Worm (Caenorhabditis elegans) whole organism, midembryonic: ENCODE data around the gene sra-34.

Experiments
- T22C8.4 ChIP-seq: fragments of 200-800 bp; sonication (Bioruptor generic); IDR thresholded peaks from 2 replicates; pipeline ENCODE4 v1.3.6; 2022; ENCODE audit warnings: missing genetic modification characterization, missing compliant biosample characterization
- cog-1 ChIP-seq: sonication (generic microtip); optimal IDR thresholded peaks from 2 replicates; lab custom pipeline; 2016; ENCODE audit warnings: missing genetic modification characterization, missing compliant biosample characterization
- flt-1 ChIP-seq: fragments of 200-800 bp; sonication (Bioruptor generic); IDR thresholded peaks from 2 replicates; pipeline ENCODE4 v1.3.6; 2022; ENCODE audit warnings: missing genetic modification characterization, missing compliant biosample characterization
- klf-2 ChIP-seq: fragments of 200-800 bp; sonication (Bioruptor generic); conservative IDR thresholded peaks from 2 replicates; pipeline ENCODE4 v1.3.6; 2022; ENCODE audit warnings: missing genetic modification reagents, missing genetic modification characterization, missing compliant biosample characterization
- med-1 ChIP-seq: sonication (generic microtip); optimal IDR thresholded peaks from 2 replicates; lab custom pipeline; 2017; ENCODE audit warnings: missing genetic modification characterization, mild to moderate bottlenecking, missing compliant biosample characterization, antibody characterized with exemption, missing genetic modification reagents; ENCODE audit not compliant: insufficient read depth
- ref-1 ChIP-seq: fragments of 200-800 bp; sonication (Bioruptor generic); conservative IDR thresholded peaks from 2 replicates; pipeline ENCODE4 v1.3.6; 2022; ENCODE audit warnings: missing genetic modification reagents, missing genetic modification characterization, missing compliant biosample characterization
- tab-1 ChIP-seq: fragments of 200-800 bp; sonication (Bioruptor generic); IDR thresholded peaks from 2 replicates; pipeline ENCODE4 v1.3.6; 2022; ENCODE audit warnings: missing genetic modification characterization, missing compliant biosample characterization
- ztf-23 ChIP-seq: fragments of 200-800 bp; sonication (Bioruptor generic); IDR thresholded peaks from 2 replicates; pipeline ENCODE4 v1.3.6; 2022; ENCODE audit warnings: missing genetic modification reagents, missing genetic modification characterization, missing compliant biosample characterization
- ztf-29 ChIP-seq: fragments of 200-800 bp; sonication (Bioruptor generic); IDR thresholded peaks from 2 replicates; pipeline ENCODE4 v1.3.6; 2022; ENCODE audit warnings: missing genetic modification reagents, missing genetic modification characterization, missing compliant biosample characterization

Gene sra-34

ce11 chrII:4523122-4523672 lies 20.3 kb downstream of the sra-34 start, which contains the start of the genes B0304.4 and B0304.2:
B0304.4 (minus strand) TSS chrII:4523222.
B0304.2 (plus strand) TSS chrII:4523622.
- TF ChIP-seq T22C8.4 (GFP tag; lab: Robert Waterston, UW) (no peak), med-1 (GFP tag; lab: Kevin White, UChicago) (no peak), ztf-23 (GFP tag; lab: Robert Waterston, UW) (no peak), tab-1 (GFP tag; lab: Robert Waterston, UW) (no peak), ref-1 (GFP tag; lab: Robert Waterston, UW) (no peak), cog-1 (no peak), klf-2 (no peak), ztf-29 (no peak), flt-1 (GFP tag; lab: Robert Waterston, UW) (no peak)

ce11 chrII:4519976-4520594 lies 23.4 kb downstream of the sra-34 start:
- TF ChIP-seq cog-1 = no peak
- TF ChIP-seq tab-1 (GFP tag; lab: Robert Waterston, UW) = no peak
- no peak for TF ChIP-seq ztf-29
- no peak for TF ChIP-seq flt-1 (GFP tag; lab: Robert Waterston, UW)
- TF ChIP-seq klf-2 = no peak
- no peak for TF ChIP-seq ref-1 (GFP tag; lab: Robert Waterston, UW)
- no peak for TF ChIP-seq med-1 (GFP tag; lab: Kevin White, UChicago)
- no peak for TF ChIP-seq T22C8.4 (GFP tag; lab: Robert Waterston, UW)
- TF ChIP-seq ztf-23 (GFP tag; lab: Robert Waterston, UW) = no peak

- TF ChIP-seq ztf-23 (GFP tag; lab: Robert Waterston, UW) (no peak), flt-1 (GFP tag; lab: Robert Waterston, UW) (0 out of 2 replicates have a peak, but pooled peaks have one; percentile 16)
Observed at ce11 chrII:4518300-4518907, 25.1 kb downstream of the sra-34 start, which contains the start of gene hlh-1. hlh-1 (plus strand) TSS chrII:4518574.

- TF ChIP-seq klf-2 (no peak), med-1 (GFP tag; lab: Kevin White, UChicago) (no peak), T22C8.4 (GFP tag; lab: Robert Waterston, UW) (no peak), flt-1 (GFP tag; lab: Robert Waterston, UW) (no peak), cog-1 (no peak), tab-1 (GFP tag; lab: Robert Waterston, UW) (no peak), ztf-29 (no peak), ztf-23 (GFP tag; lab: Robert Waterston, UW) (no peak), ref-1 (GFP tag; lab: Robert Waterston, UW) (no peak)
Observed at ce11 chrII:4517254-4517653, 26.2 kb downstream of the sra-34 start.

ce11 chrII:4516291-4516690 lies 27.2 kb downstream of the sra-34 start:
- TF ChIP-seq ztf-29 (no peak), flt-1 (GFP tag; lab: Robert Waterston, UW) (0 out of 2 replicates have a peak, but pooled peaks have one; percentile 13)

ce11 chrII:4511911-4512310 lies 31.6 kb downstream of the sra-34 start, which contains the start of gene cyp-23A1:
cyp-23A1 (plus strand) TSS chrII:4512211.
- TF ChIP-seq ztf-29 = no peak
- no peak for TF ChIP-seq tab-1 (GFP tag; lab: Robert Waterston, UW)
- no peak for TF ChIP-seq ztf-23 (GFP tag; lab: Robert Waterston, UW)
- no peak for TF ChIP-seq T22C8.4 (GFP tag; lab: Robert Waterston, UW)
- TF ChIP-seq med-1 (GFP tag; lab: Kevin White, UChicago) = no peak
- no peak for TF ChIP-seq ref-1 (GFP tag; lab: Robert Waterston, UW)
- TF ChIP-seq flt-1 (GFP tag; lab: Robert Waterston, UW) = no peak
- TF ChIP-seq cog-1 = no peak
- TF ChIP-seq klf-2 = no peak

- TF ChIP-seq ztf-23 (GFP tag; lab: Robert Waterston, UW) (no peak), flt-1 (GFP tag; lab: Robert Waterston, UW) (no peak)
Observed at ce11 chrII:4510684-4511083, 32.8 kb downstream of the sra-34 start.

- TF ChIP-seq cog-1 (no peak), T22C8.4 (GFP tag; lab: Robert Waterston, UW) (no peak), med-1 (GFP tag; lab: Kevin White, UChicago) (no peak), ztf-29 (no peak), ztf-23 (GFP tag; lab: Robert Waterston, UW) (no peak), tab-1 (GFP tag; lab: Robert Waterston, UW) (no peak), ref-1 (GFP tag; lab: Robert Waterston, UW) (no peak), klf-2 (no peak), flt-1 (GFP tag; lab: Robert Waterston, UW) (no peak)
Observed at ce11 chrII:4507669-4508068, 35.8 kb downstream of the sra-34 start.

ce11 chrII:4506552-4507291 lies 36.7 kb downstream of the sra-34 start:
- TF ChIP-seq T22C8.4 (GFP tag; lab: Robert Waterston, UW) (no peak), klf-2 (no peak), ref-1 (GFP tag; lab: Robert Waterston, UW) (no peak), ztf-23 (GFP tag; lab: Robert Waterston, UW) (no peak), ztf-29 (no peak), med-1 (GFP tag; lab: Kevin White, UChicago) (no peak), tab-1 (GFP tag; lab: Robert Waterston, UW) (no peak)
